Fruit fly (Drosophila melanogaster): Measurements from ENCODE around the gene CG7289.

CG7289 gene

dm6 chr2L:2022823-2023222 lies 40.8 kb downstream of the CG7289 start:
- TF ChIP-seq Crg-1 (GFP tag; optimal IDR thresholded peaks at IDR 0.05) (no peak), kay (GFP tag; ENCODE audit: borderline replicate concordance) (no peak), cic (GFP tag; optimal IDR thresholded peaks at IDR 0.05) (no peak), CG1620 (GFP tag; optimal IDR thresholded peaks at IDR 0.05) (no peak), Hr96 (GFP tag; optimal IDR thresholded peaks at IDR 0.05) (no peak), tj (GFP tag; optimal IDR thresholded peaks at IDR 0.05) (no peak), toe (GFP tag; optimal IDR thresholded peaks at IDR 0.05) (no peak)

dm6 chr2L:2031522-2031921 lies 49.5 kb downstream of the CG7289 start:
- TF ChIP-seq CG1620 (GFP tag; optimal IDR thresholded peaks at IDR 0.05), result no peak

- no peak for TF ChIP-seq Hr96 (GFP tag; optimal IDR thresholded peaks at IDR 0.05)
- TF ChIP-seq bab1 (GFP tag; optimal IDR thresholded peaks at IDR 0.05), result peak; percentile 5
Observed at dm6 chr2L:2032076-2032475, 50.1 kb downstream of the CG7289 start.

All from whole organism, adult.